Worm (Caenorhabditis elegans) whole organism, L1 larva: Measurements from ENCODE around the gene sop-2.

Source experiments
- alr-1 ChIP-seq: fragments of 200-800 bp; sonication (Bioruptor generic); optimal IDR thresholded peaks from 2 replicates; lab custom pipeline; 2018; ENCODE audit warnings: borderline replicate concordance, mild to moderate bottlenecking, missing genetic modification characterization, missing compliant biosample characterization
- ama-1 ChIP-seq: fragments of 150-350 bp; optimal IDR thresholded peaks from 2 replicates; lab custom pipeline; 2014
- ceh-90 ChIP-seq: sonication (generic microtip); optimal IDR thresholded peaks from 2 replicates; lab custom pipeline; 2016; ENCODE audit warnings: missing genetic modification characterization, missing compliant biosample characterization
- fos-1 ChIP-seq: fragments of 150-350 bp; optimal IDR thresholded peaks from 2 replicates; lab custom pipeline; 2014; ENCODE audit warnings: missing biosample characterization, missing genetic modification characterization
- unc-62 ChIP-seq: fragments of 150-350 bp; optimal IDR thresholded peaks from 2 replicates; lab custom pipeline; 2014; ENCODE audit warnings: missing biosample characterization, missing genetic modification reagents, missing genetic modification characterization

DNA sequence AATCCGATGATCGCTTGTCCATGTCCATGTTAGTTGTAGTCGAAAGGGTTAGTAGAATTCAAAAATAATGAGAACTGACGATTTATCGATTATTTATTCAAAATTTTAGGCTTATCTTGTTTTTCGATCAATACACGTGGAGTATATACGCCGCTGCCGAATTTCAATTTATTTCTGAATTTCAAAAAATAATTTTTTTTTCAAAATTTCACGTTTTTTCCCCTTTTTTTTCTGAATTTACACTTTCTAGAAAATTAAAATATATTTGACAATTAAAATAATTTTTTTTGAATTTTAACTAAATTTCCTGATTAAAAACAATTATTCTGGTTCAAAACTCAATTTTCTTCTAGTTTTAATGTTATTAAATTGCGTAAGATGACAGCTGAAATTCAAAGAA is 37.4 kb upstream of the sop-2 start, which contains the start of gene C50E10.1:
- TF ChIP-seq unc-62 (GFP tag; lab: Kevin White, UChicago) (no peak), ceh-90 (no peak), fos-1 (tag; lab: Kevin White, UChicago) (no peak), alr-1 (tag; lab: Kevin White, UChicago) (no peak), ama-1 (lab: Kevin White, UChicago) (no peak)
